Fruit fly (Drosophila melanogaster): Measurements from ENCODE around the gene Setd3.
A peak's percentile ranks its signal among the peaks of the same experiment; 100 is the strongest.

The Setd3 gene

dm6 chrX:7000444-7001134, 32.0 kb upstream of the Setd3 start:
- TF ChIP-seq CG11093 (GFP tag; IDR thresholded peaks at IDR 0.05) = 0 out of 3 replicates have a peak, but pooled peaks have one; percentile 32
- TF ChIP-seq nerfin-1 (tag; optimal IDR thresholded peaks at IDR 0.05) = peak; percentile 25
- TF ChIP-seq Ets97D (GFP tag; optimal IDR thresholded peaks at IDR 0.05) = no peak
- peak; percentile 17 for TF ChIP-seq bcd (GFP tag; optimal IDR thresholded peaks at IDR 0.05)
- TF ChIP-seq stc (GFP tag; IDR thresholded peaks at IDR 0.05) = 0 out of 2 replicates have a peak, but pooled peaks have one; percentile 11
- TF ChIP-seq inv (GFP tag; IDR thresholded peaks at IDR 0.05; ENCODE audit: partially characterized antibody) = no peak
- peak; percentile 38 for TF ChIP-seq CG15696 (tag; optimal IDR thresholded peaks at IDR 0.05)
- TF ChIP-seq dmrt99B (tag; optimal IDR thresholded peaks at IDR 0.05) = no peak
- TF ChIP-seq sens (GFP tag) = peak; percentile 81
- no peak for TF ChIP-seq CG1602 (GFP tag; optimal IDR thresholded peaks at IDR 0.05)
- TF ChIP-seq HLHmδ (GFP tag; optimal IDR thresholded peaks at IDR 0.05) = no peak
- TF ChIP-seq CG6175 (GFP tag; IDR thresholded peaks at IDR 0.05) = no peak
- TF ChIP-seq otp (GFP tag; IDR thresholded peaks at IDR 0.05) = no peak
- TF ChIP-seq CG1832 (GFP tag; optimal IDR thresholded peaks at IDR 0.05) = peak; percentile 87
- peak; percentile 8; the same call in 1 of the 2 replicates for TF ChIP-seq Bgb (GFP tag; IDR thresholded peaks at IDR 0.05; ENCODE audit: partially characterized antibody)
- no peak for TF ChIP-seq ham (GFP tag; IDR thresholded peaks at IDR 0.05)
- TF ChIP-seq CG11695 (GFP tag; IDR thresholded peaks at IDR 0.05) = peak; percentile 57; the same call in 2 of the 3 replicates
- TF ChIP-seq MESR4 (GFP tag; optimal IDR thresholded peaks at IDR 0.05) = no peak
- TF ChIP-seq wdn (GFP tag; IDR thresholded peaks at IDR 0.05) = no peak
- no peak for TF ChIP-seq CG3847 (GFP tag; IDR thresholded peaks at IDR 0.05)
- no peak for TF ChIP-seq mld (GFP tag; IDR thresholded peaks at IDR 0.05; ENCODE audit: partially characterized antibody)
- no peak for TF ChIP-seq klu (GFP tag; IDR thresholded peaks at IDR 0.05)
- TF ChIP-seq CG11723 (GFP tag; optimal IDR thresholded peaks at IDR 0.05) = no peak
- no peak for TF ChIP-seq CG12299 (tag; optimal IDR thresholded peaks at IDR 0.05)
- TF ChIP-seq Ssrp (tag; optimal IDR thresholded peaks at IDR 0.05) = peak; percentile 45
- no peak for TF ChIP-seq CG15269 (tag; optimal IDR thresholded peaks at IDR 0.05)
- no peak for TF ChIP-seq CG31388 (GFP tag; optimal IDR thresholded peaks at IDR 0.05)
- no peak for TF ChIP-seq Eip74EF (GFP tag; optimal IDR thresholded peaks at IDR 0.05)
- TF ChIP-seq Gug (GFP tag; IDR thresholded peaks at IDR 0.05) = 0 out of 4 replicates have a peak, but pooled peaks have one; percentile 2
- TF ChIP-seq CG9437 (GFP tag; optimal IDR thresholded peaks at IDR 0.05) = peak; percentile 56
- peak; percentile 16 for TF ChIP-seq Six4 (GFP tag; optimal IDR thresholded peaks at IDR 0.05)
- no peak for TF ChIP-seq CG34422 (GFP tag; IDR thresholded peaks at IDR 0.05)
- no peak for TF ChIP-seq Dref (GFP tag; IDR thresholded peaks at IDR 0.05)
- no peak for TF ChIP-seq stwl (tag; optimal IDR thresholded peaks at IDR 0.05)
- no peak for TF ChIP-seq CG34376 (GFP tag; optimal IDR thresholded peaks at IDR 0.05)
- TF ChIP-seq trh (GFP tag; optimal IDR thresholded peaks at IDR 0.05) = no peak
- peak; percentile 15 for TF ChIP-seq cg (GFP tag; optimal IDR thresholded peaks at IDR 0.05)
- TF ChIP-seq pum (GFP tag; optimal IDR thresholded peaks at IDR 0.05) = no peak
- TF ChIP-seq NFAT (GFP tag; IDR thresholded peaks at IDR 0.05) = no peak
- TF ChIP-seq aop (GFP tag; IDR thresholded peaks at IDR 0.05) = no peak
- TF ChIP-seq CG3163 (GFP tag; optimal IDR thresholded peaks at IDR 0.05) = no peak
- peak; percentile 16 for TF ChIP-seq tin (GFP tag; optimal IDR thresholded peaks at IDR 0.05)
- no peak for TF ChIP-seq nau (GFP tag; optimal IDR thresholded peaks at IDR 0.05)
- TF ChIP-seq Kr (GFP tag; optimal IDR thresholded peaks at IDR 0.05) = no peak
- no peak for TF ChIP-seq HHEX (GFP tag; optimal IDR thresholded peaks at IDR 0.05)
- TF ChIP-seq Hr3 (GFP tag; optimal IDR thresholded peaks at IDR 0.05) = peak; percentile 42
- TF ChIP-seq Sry-δ (GFP tag; optimal IDR thresholded peaks at IDR 0.05) = peak; percentile 17
- no peak for TF ChIP-seq CG14050 (GFP tag; IDR thresholded peaks at IDR 0.05)
- TF ChIP-seq CG10431 (GFP tag; optimal IDR thresholded peaks at IDR 0.05) = no peak
- no peak for TF ChIP-seq CG9797 (GFP tag; optimal IDR thresholded peaks at IDR 0.05)
